Worm (Caenorhabditis elegans) whole organism, late embryonic: ENCODE results near the gene aqp-1.

Source experiments
- F13H6.1 ChIP-seq: sonication (generic microtip); optimal IDR thresholded peaks from 2 replicates; lab custom pipeline; 2016; ENCODE audit warnings: missing genetic modification characterization, missing compliant biosample characterization
- K09A11.1 ChIP-seq: sonication (generic microtip); optimal IDR thresholded peaks from 2 replicates; lab custom pipeline; 2017; ENCODE audit warnings: antibody characterized with exemption, mild to moderate bottlenecking, missing genetic modification characterization, missing compliant biosample characterization; ENCODE audit not compliant: insufficient read depth
- Y22D7AL.16 ChIP-seq: sonication (generic microtip); optimal IDR thresholded peaks from 2 replicates; lab custom pipeline; 2016; ENCODE audit warnings: missing genetic modification characterization, missing compliant biosample characterization
- ceh-18 ChIP-seq: sonication (generic microtip); optimal IDR thresholded peaks from 2 replicates; lab custom pipeline; 2016; ENCODE audit warnings: missing genetic modification characterization, missing compliant biosample characterization
- ceh-2 ChIP-seq: sonication (generic microtip); optimal IDR thresholded peaks from 2 replicates; lab custom pipeline; 2016; ENCODE audit warnings: missing genotype, missing genetic modification characterization, missing compliant biosample characterization
- ceh-22 ChIP-seq: sonication (generic microtip); optimal IDR thresholded peaks from 2 replicates; lab custom pipeline; 2017; ENCODE audit warnings: missing biosample characterization, missing genetic modification characterization
- ceh-6 ChIP-seq: fragments of 200-800 bp; sonication (Bioruptor generic); optimal IDR thresholded peaks from 2 replicates; lab custom pipeline; 2018; ENCODE audit warnings: mild to moderate bottlenecking, missing genetic modification characterization, missing compliant biosample characterization
- dve-1 ChIP-seq: sonication (generic microtip); optimal IDR thresholded peaks from 2 replicates; lab custom pipeline; 2017; ENCODE audit warnings: antibody characterized with exemption, mild to moderate bottlenecking, missing genetic modification characterization, missing compliant biosample characterization
- elt-2 ChIP-seq: sonication (generic microtip); optimal IDR thresholded peaks from 2 replicates; lab custom pipeline; 2016; ENCODE audit warnings: missing genetic modification reagents, missing genetic modification characterization, missing compliant biosample characterization
- ets-4 ChIP-seq: sonication (generic microtip); optimal IDR thresholded peaks from 2 replicates; lab custom pipeline; 2016; ENCODE audit warnings: missing genetic modification characterization, missing compliant biosample characterization
- eyg-1 ChIP-seq: sonication (generic microtip); optimal IDR thresholded peaks from 2 replicates; lab custom pipeline; 2016; ENCODE audit warnings: missing genotype, missing genetic modification characterization, missing compliant biosample characterization
- fkh-10 ChIP-seq: fragments of 150-350 bp; optimal IDR thresholded peaks from 2 replicates; lab custom pipeline; 2014; ENCODE audit warnings: missing biosample characterization, missing genetic modification reagents, missing genetic modification characterization
- fkh-6 ChIP-seq: sonication (generic microtip); optimal IDR thresholded peaks from 2 replicates; lab custom pipeline; 2016; ENCODE audit warnings: missing genetic modification characterization, missing compliant biosample characterization
- gmeb-2 ChIP-seq: sonication (generic microtip); optimal IDR thresholded peaks from 2 replicates; lab custom pipeline; 2016; ENCODE audit warnings: missing genetic modification characterization, inconsistent platforms, missing compliant biosample characterization
- hlh-13 ChIP-seq: fragments of 200-800 bp; sonication (Bioruptor generic); optimal IDR thresholded peaks from 2 replicates; lab custom pipeline; 2018; ENCODE audit warnings: mild to moderate bottlenecking, missing genetic modification characterization, missing compliant biosample characterization
- hlh-15 ChIP-seq: sonication (generic microtip); optimal IDR thresholded peaks from 2 replicates; lab custom pipeline; 2016; ENCODE audit warnings: missing genetic modification characterization, missing compliant biosample characterization
- hlh-30 ChIP-seq: sonication (generic microtip); optimal IDR thresholded peaks from 2 replicates; lab custom pipeline; 2017; ENCODE audit warnings: antibody characterized with exemption, missing genetic modification characterization, missing compliant biosample characterization; ENCODE audit not compliant: insufficient read depth
- hlh-8 ChIP-seq: sonication (generic microtip); optimal IDR thresholded peaks from 2 replicates; lab custom pipeline; 2016; ENCODE audit warnings: missing genotype, missing genetic modification characterization, missing compliant biosample characterization
- lim-6 ChIP-seq: sonication (generic microtip); optimal IDR thresholded peaks from 2 replicates; lab custom pipeline; 2016; ENCODE audit warnings: missing genetic modification characterization, missing compliant biosample characterization
- lin-11 ChIP-seq: fragments of 200-800 bp; sonication (Bioruptor generic); optimal IDR thresholded peaks from 2 replicates; lab custom pipeline; 2018; ENCODE audit warnings: mild to moderate bottlenecking, missing genetic modification characterization, missing compliant biosample characterization
- nhr-11 ChIP-seq: fragments of 150-350 bp; optimal IDR thresholded peaks from 2 replicates; lab custom pipeline; 2014; ENCODE audit warnings: missing biosample characterization, missing genetic modification characterization
- pag-3 ChIP-seq: sonication (generic microtip); optimal IDR thresholded peaks from 2 replicates; lab custom pipeline; 2016; ENCODE audit warnings: missing compliant biosample characterization, missing genetic modification characterization, borderline replicate concordance
- pros-1 ChIP-seq: fragments of 150-350 bp; optimal IDR thresholded peaks from 2 replicates; lab custom pipeline; 2014; ENCODE audit warnings: missing biosample characterization, missing genetic modification reagents, missing genetic modification characterization
- rnt-1 ChIP-seq: sonication (generic microtip); optimal IDR thresholded peaks from 2 replicates; lab custom pipeline; 2016; ENCODE audit warnings: missing genetic modification characterization, missing compliant biosample characterization
- sox-2 ChIP-seq: fragments of 200-800 bp; sonication (Bioruptor generic); IDR thresholded peaks from 2 replicates; pipeline ENCODE4 v1.3.6; 2022; ENCODE audit warnings: missing genetic modification reagents, missing genetic modification characterization, missing compliant biosample characterization
- syd-9 ChIP-seq: sonication (generic microtip); optimal IDR thresholded peaks from 2 replicates; lab custom pipeline; 2016; ENCODE audit warnings: mild to moderate bottlenecking, missing genetic modification characterization, moderate library complexity, missing compliant biosample characterization
- ttx-3 ChIP-seq: sonication (generic microtip); optimal IDR thresholded peaks from 2 replicates; lab custom pipeline; 2016; ENCODE audit warnings: missing genetic modification reagents, missing genetic modification characterization, missing compliant biosample characterization
- unc-3 ChIP-seq, 2 experiments: fragments of 200-800 bp in 1 of 2; sonication (Bioruptor generic) in 1 of 2; sonication (generic microtip) in 1 of 2; conservative IDR thresholded peaks in 1 of 2; optimal IDR thresholded peaks in 1 of 2; 2 replicates each; pipeline versions ENCODE4 v1.3.6 to Lab custom; 2016 to 2022; ENCODE audit warnings: missing compliant biosample characterization in 2 of 2, missing genetic modification characterization in 2 of 2, missing genetic modification reagents in 1 of 2
- unc-42 ChIP-seq: sonication (generic microtip); optimal IDR thresholded peaks from 2 replicates; lab custom pipeline; 2016; ENCODE audit warnings: missing genotype, missing genetic modification characterization, missing compliant biosample characterization
- unc-55 ChIP-seq: sonication (generic microtip); optimal IDR thresholded peaks from 2 replicates; lab custom pipeline; 2017; ENCODE audit warnings: missing biosample characterization, missing genetic modification reagents, missing genetic modification characterization
- unc-86 ChIP-seq: sonication (generic microtip); optimal IDR thresholded peaks from 2 replicates; lab custom pipeline; 2016; ENCODE audit warnings: missing genetic modification characterization, missing compliant biosample characterization

aqp-1 gene

DNA sequence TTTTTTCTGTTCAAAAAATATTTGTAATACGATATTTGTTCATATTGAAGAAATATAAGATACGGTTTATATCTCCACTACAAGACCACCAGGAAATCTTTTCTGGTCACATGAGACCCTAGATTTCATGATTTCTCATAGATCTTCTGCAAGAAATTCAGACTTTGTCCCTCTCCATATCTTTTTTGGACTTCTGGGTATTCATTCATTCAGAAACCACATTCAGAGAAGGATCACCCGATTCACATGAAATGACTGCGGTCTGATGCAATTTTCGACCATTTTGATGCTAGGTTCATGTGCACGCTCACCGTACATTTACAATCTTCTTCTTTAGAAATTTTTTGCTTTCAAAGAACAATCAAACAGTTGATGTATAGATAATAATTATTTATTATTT lies 41.7 kb upstream of the aqp-1 start:
- TF ChIP-seq ceh-6 (GFP tag; lab: Kevin White, UChicago) (no peak), ceh-2 (tag; lab: Kevin White, UChicago) (no peak), unc-55 (GFP tag; lab: Kevin White, UChicago) (no peak), ets-4 (tag; lab: Kevin White, UChicago) (no peak), unc-3 (GFP tag; conservative IDR thresholded peaks at IDR 0.05; lab: Robert Waterston, UW) (no peak), unc-3 (tag; optimal IDR thresholded peaks at IDR 0.05; lab: Kevin White, UChicago) (no peak), pag-3 (tag; lab: Kevin White, UChicago) (no peak), eyg-1 (tag; lab: Kevin White, UChicago) (no peak), ceh-22 (tag; lab: Kevin White, UChicago) (no peak), Y22D7AL.16 (no peak), ceh-18 (tag; lab: Kevin White, UChicago) (no peak), syd-9 (tag; lab: Kevin White, UChicago) (no peak), rnt-1 (tag; lab: Kevin White, UChicago) (no peak), ttx-3 (no peak)

DNA sequence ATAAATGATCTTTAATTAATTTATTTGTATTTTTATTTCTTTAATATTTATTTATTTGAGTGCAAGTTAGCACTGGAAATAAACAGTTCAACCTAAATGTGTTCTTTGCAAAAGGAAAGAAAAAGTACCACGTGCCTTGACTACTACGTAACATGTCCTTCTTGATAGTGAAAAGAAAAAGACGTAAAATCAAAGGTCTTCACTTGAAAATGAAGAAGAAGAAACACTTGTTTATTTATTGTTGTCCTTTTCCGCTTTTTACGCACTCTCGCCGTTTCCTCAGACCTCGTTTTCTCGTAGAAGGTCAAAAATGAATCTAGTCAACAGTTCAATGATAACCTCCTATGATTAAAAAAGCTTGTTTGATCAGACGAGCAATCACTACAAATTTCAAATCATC lies 39.8 kb upstream of the aqp-1 start:
- no peak for TF ChIP-seq lin-11 (tag; lab: Kevin White, UChicago)
- no peak for TF ChIP-seq gmeb-2 (tag; lab: Kevin White, UChicago)
- TF ChIP-seq fkh-6 (tag; lab: Kevin White, UChicago): no peak
- TF ChIP-seq sox-2: no peak
- TF ChIP-seq rnt-1 (tag; lab: Kevin White, UChicago): no peak
- TF ChIP-seq F13H6.1: no peak
- TF ChIP-seq ceh-2 (tag; lab: Kevin White, UChicago): no peak
- no peak for TF ChIP-seq hlh-8 (tag; lab: Kevin White, UChicago)
- TF ChIP-seq, all 69 proteins: peak for 0

DNA sequence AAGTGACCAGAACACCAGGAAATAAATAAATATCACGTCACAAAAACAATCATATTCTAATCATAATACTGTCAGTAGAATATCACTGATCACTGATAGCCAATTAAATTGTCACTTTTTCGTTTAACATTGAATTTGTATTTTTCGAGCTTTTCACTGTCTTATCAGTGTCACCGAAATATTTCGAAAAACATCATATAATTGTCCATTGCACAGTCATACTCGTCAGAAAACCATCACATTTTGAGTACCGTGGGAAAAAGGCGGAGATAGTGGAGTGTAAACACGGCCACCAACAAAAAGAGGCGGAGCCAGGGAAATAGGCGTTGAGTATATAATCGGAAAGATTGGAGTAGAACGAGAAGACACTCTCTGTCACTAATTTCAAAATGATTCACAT lies 39.1 kb upstream of the aqp-1 start:
- TF ChIP-seq dve-1 (tag; lab: Kevin White, UChicago): no peak

DNA sequence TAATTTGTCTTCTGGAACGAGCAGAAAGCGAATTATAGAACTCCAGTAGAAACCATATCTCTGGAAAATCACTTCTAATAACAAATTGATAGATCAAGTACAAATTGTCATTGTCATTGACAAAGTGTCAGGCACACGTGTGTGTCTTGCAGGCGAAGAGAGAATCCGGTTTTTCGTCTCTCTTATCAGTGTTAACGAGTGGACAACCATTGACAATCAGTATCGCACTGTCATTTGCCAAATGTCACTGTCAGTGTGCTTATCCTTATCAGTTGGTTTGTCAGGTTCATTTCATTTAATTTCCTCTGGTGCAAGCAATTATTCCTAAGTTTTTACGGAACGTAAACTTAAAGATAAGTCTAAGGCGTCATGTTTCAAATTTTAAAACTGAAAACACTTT lies 35.4 kb upstream of the aqp-1 start:
- TF ChIP-seq nhr-11 (no peak), elt-2 (tag; lab: Kevin White, UChicago) (peak; percentile 73)

DNA sequence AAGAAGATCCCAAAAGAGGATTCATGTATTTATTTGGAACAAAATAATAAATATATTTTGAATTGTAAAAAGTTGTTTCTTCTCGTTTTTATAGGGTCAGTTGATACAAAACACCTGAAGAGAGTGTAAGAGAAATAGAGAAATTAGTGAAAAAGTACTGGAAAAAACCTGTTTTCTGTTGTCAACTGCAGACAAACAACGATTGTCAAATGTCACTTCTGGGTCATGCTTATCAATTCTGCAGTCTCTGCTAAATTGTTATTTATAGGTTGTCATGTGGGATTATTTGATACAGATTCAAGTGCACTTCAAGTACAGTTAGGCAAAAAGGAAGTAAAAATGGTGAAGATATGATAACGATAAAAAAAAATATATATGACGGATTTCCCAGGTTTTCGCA lies 34.4 kb upstream of the aqp-1 start:
- TF ChIP-seq hlh-30 (no peak), syd-9 (tag; lab: Kevin White, UChicago) (no peak), unc-42 (no peak), hlh-13 (GFP tag; lab: Kevin White, UChicago) (no peak), eyg-1 (tag; lab: Kevin White, UChicago) (no peak), ttx-3 (no peak), fkh-10 (GFP tag; lab: Kevin White, UChicago) (no peak), F13H6.1 (no peak), K09A11.1 (tag; lab: Kevin White, UChicago) (no peak), pros-1 (tag; lab: Kevin White, UChicago) (no peak), unc-86 (tag; lab: Kevin White, UChicago) (no peak), hlh-15 (tag; lab: Kevin White, UChicago) (no peak)

DNA sequence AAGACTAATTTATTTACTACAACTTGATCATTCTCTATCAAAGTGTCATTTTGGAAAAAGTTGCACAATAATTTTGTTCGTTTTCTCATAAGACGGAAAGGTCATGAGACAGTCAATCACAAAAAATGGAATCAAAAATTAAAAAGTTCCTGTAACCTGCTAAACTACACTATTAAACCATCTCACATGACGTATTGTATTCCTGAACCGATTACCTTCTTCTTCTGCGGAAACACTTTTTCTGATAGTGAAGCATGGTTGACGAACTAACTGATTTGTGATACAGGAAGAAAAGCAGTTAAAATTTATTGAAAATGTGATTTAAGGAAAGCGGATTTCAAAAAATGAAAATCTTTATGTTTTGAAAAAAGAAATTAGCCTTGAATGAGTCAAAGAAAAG lies 31.6 kb upstream of the aqp-1 start:
- TF ChIP-seq unc-86 (tag; lab: Kevin White, UChicago): no peak
- no peak for TF ChIP-seq lim-6 (tag; lab: Kevin White, UChicago)
- TF ChIP-seq syd-9 (tag; lab: Kevin White, UChicago): no peak
- no peak for TF ChIP-seq ceh-22 (tag; lab: Kevin White, UChicago)
